Fruit fly (Drosophila melanogaster): ENCODE results near the gene Acbp3.

Gene Acbp3

dm6 chr3L:7086558-7087059 lies 44.1 kb upstream of the Acbp3 start, which contains the start of gene Cpr65Ea (continued):
- TF ChIP-seq Ptx1 (GFP tag; IDR thresholded peaks at IDR 0.05), result peak; percentile 49
- TF ChIP-seq stc (GFP tag; IDR thresholded peaks at IDR 0.05), result peak; percentile 32; the same call in 1 of the 2 replicates
- 0 out of 3 replicates have a peak, but pooled peaks have one; percentile 28 for TF ChIP-seq dysf (GFP tag; IDR thresholded peaks at IDR 0.05)
- TF ChIP-seq CG9437 (GFP tag; optimal IDR thresholded peaks at IDR 0.05), result no peak
- peak; percentile 61 for TF ChIP-seq CG15269 (tag; optimal IDR thresholded peaks at IDR 0.05)
- TF ChIP-seq CG6813 (GFP tag; optimal IDR thresholded peaks at IDR 0.05), result no peak
- TF ChIP-seq CG2120 (GFP tag; optimal IDR thresholded peaks at IDR 0.05), result no peak
- TF ChIP-seq CG10274 (GFP tag; optimal IDR thresholded peaks at IDR 0.05), result no peak
- no peak for TF ChIP-seq CG11696 (GFP tag; IDR thresholded peaks at IDR 0.05)
- TF ChIP-seq kni (GFP tag; optimal IDR thresholded peaks at IDR 0.05), result no peak
- TF ChIP-seq Mrtf (GFP tag; IDR thresholded peaks at IDR 0.05), result no peak
- TF ChIP-seq bcd (GFP tag; optimal IDR thresholded peaks at IDR 0.05), result no peak
- TF ChIP-seq gro (GFP tag; optimal IDR thresholded peaks at IDR 0.05), result no peak
- TF ChIP-seq CG12236 (GFP tag; optimal IDR thresholded peaks at IDR 0.05), result no peak
- TF ChIP-seq corto (GFP tag; optimal IDR thresholded peaks at IDR 0.05), result no peak
- no peak for TF ChIP-seq Mad (GFP tag; optimal IDR thresholded peaks at IDR 0.05)
- no peak for TF ChIP-seq CG7372 (GFP tag; IDR thresholded peaks at IDR 0.05)
- TF ChIP-seq CG1602 (GFP tag; optimal IDR thresholded peaks at IDR 0.05), result no peak
- TF ChIP-seq CG4707 (GFP tag; optimal IDR thresholded peaks at IDR 0.05), result no peak
- TF ChIP-seq Nf-YA (GFP tag; IDR thresholded peaks at IDR 0.05), result 0 out of 2 replicates have a peak, but pooled peaks have one; percentile 13
- TF ChIP-seq sens (GFP tag), result peak; percentile 43
- TF ChIP-seq phol (tag; optimal IDR thresholded peaks at IDR 0.05), result peak; percentile 16
- peak; percentile 54 for TF ChIP-seq gem (tag; optimal IDR thresholded peaks at IDR 0.05)
- TF ChIP-seq CG2712 (tag; optimal IDR thresholded peaks at IDR 0.05), result peak; percentile 25
- TF ChIP-seq fd3F (GFP tag; optimal IDR thresholded peaks at IDR 0.05), result no peak
- no peak for TF ChIP-seq CG16863 (GFP tag; optimal IDR thresholded peaks at IDR 0.05)
- no peak for TF ChIP-seq CG1024 (GFP tag; IDR thresholded peaks at IDR 0.05)
- no peak for TF ChIP-seq Atf-2 (GFP tag; optimal IDR thresholded peaks at IDR 0.05)
- no peak for TF ChIP-seq Tbp (GFP tag; optimal IDR thresholded peaks at IDR 0.05)
- no peak; the same call in 1 of the 2 replicates for TF ChIP-seq sisA (GFP tag; IDR thresholded peaks at IDR 0.05)
- TF ChIP-seq bigmax (GFP tag; optimal IDR thresholded peaks at IDR 0.05), result no peak
- TF ChIP-seq CG17361 (GFP tag; IDR thresholded peaks at IDR 0.05), result no peak
- TF ChIP-seq Vsx1 (GFP tag; optimal IDR thresholded peaks at IDR 0.05), result no peak
- TF ChIP-seq CG8089 (GFP tag; optimal IDR thresholded peaks at IDR 0.05), result no peak
- no peak for TF ChIP-seq br (optimal IDR thresholded peaks at IDR 0.05)
- peak; percentile 11 for TF ChIP-seq CG8924 (tag; optimal IDR thresholded peaks at IDR 0.05)
- TF ChIP-seq E2f1 (GFP tag; IDR thresholded peaks at IDR 0.05), result peak; percentile 20; the same call in 1 of the 2 replicates
- TF ChIP-seq D19A (tag; optimal IDR thresholded peaks at IDR 0.05), result peak; percentile 42
- TF ChIP-seq disco-r (GFP tag; optimal IDR thresholded peaks at IDR 0.05), result no peak
- peak; percentile 33 for TF ChIP-seq tap (tag; optimal IDR thresholded peaks at IDR 0.05)
- TF ChIP-seq Aef1 (GFP tag; IDR thresholded peaks at IDR 0.05), result no peak
- no peak for TF ChIP-seq wek (GFP tag; optimal IDR thresholded peaks at IDR 0.05)
- TF ChIP-seq row (GFP tag; IDR thresholded peaks at IDR 0.05), result peak; percentile 56
- TF ChIP-seq CG17359 (tag; optimal IDR thresholded peaks at IDR 0.05), result peak; percentile 18
- TF ChIP-seq CG11456 (GFP tag; IDR thresholded peaks at IDR 0.05), result no peak
- no peak for TF ChIP-seq ATbp (GFP tag; optimal IDR thresholded peaks at IDR 0.05)
- peak; percentile 71 for TF ChIP-seq dmrt99B (tag; optimal IDR thresholded peaks at IDR 0.05)
- no peak for TF ChIP-seq p53 (GFP tag; optimal IDR thresholded peaks at IDR 0.05)
- no peak for TF ChIP-seq Bteb2 (GFP tag; optimal IDR thresholded peaks at IDR 0.05)
- no peak for TF ChIP-seq tll (GFP tag; optimal IDR thresholded peaks at IDR 0.05)
- TF ChIP-seq bowl (GFP tag; IDR thresholded peaks at IDR 0.05), result no peak
- TF ChIP-seq grau (tag; optimal IDR thresholded peaks at IDR 0.05), result peak; percentile 17

Measured in whole organism, embryonic.